Worm (Caenorhabditis elegans): Measurements from ENCODE around the gene D2096.9.
"Not testable (repeated sequence)": the region's sequence is repeated elsewhere in the genome, so short reads cannot be mapped to it uniquely, and the experiment has no call there.

Gene D2096.9

DNA sequence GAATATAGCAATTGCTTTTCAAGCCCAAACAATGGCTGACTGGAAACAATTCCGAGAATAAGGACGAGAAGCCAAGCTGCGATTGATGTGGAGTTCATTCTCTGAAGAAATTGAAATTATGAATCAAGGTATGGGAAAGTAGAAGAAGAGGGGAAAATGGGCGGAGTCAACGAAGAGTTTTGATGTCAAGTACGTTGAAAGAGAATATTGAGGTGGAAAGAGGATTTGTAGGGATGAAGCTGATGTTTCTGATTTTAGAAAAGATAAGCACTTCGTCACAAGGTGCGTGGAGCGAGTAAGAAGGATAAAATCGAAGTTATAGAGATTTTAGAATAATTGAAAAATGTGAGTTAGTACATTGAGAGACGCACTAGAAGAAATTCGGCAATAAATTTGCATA lies at the start of gene D2096.9:
Gene D2096.9 (minus strand): TSS at position 101 of the 400 bp plus-strand sequence.
- no peak for TF ChIP-seq unc-62 (GFP tag; optimal IDR thresholded peaks at IDR 0.05)

DNA sequence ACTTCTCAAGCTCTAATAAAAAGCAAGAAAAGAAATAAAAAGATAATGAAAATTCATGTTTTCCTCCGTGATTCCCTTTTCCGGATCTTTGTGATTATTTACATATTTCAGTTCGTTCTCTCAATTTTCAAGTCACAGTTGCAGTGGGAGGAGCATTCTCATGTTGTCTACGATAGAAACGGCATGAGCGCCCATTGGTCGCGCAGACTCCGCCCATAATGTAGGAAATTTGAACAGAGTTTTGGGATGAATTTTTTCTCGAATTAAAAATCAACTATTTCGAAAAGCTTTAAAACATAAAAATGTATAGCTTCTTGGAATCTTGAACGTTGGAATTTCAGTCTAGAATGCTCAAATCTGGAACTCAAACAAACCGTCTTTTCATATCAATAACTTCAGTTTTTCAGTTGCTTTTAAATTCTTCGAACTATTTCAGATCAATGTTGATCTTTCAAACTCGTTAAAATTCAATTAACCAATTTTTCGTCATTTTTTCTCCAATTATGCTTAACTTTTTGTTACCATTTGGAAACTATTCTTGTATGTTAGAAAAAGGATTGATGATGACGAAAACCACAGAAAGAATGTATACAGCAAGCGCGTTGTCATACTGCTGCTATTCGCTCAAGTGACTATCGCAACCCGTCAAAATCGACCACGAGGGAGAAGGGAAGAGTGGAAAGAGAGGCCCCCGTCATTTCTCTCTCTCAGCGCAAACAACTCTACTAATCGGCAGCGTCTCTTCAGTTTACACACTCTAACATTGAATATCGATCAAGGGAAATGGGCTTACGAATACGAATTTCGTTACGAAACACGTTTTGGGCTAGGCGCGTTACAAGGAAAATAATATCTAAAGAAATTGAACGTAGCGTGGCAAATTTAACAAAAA lies 49.2 kb upstream of the D2096.9 start:
- no peak for TF ChIP-seq unc-62 (GFP tag; optimal IDR thresholded peaks at IDR 0.05)

DNA sequence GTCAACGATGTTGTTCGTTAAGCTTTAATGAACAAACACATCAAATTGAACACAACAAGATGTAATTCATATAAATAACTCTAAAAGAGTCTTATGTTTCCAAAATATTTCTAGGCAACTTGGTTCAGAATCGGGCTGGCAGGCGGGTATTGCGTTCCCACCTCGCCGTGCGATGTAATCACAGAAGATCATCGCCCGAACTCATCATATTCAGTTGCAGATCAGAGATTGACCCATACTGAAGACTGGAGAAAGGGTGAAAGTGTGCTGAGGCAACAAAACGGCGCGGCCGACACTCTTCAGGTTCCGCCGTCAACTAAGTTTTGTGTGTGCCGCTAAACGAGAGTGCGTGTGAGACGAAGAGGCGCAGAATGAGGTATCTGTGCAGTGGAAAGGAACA lies 45.9 kb upstream of the D2096.9 start:
- TF ChIP-seq unc-62 (GFP tag; optimal IDR thresholded peaks at IDR 0.05), result no peak

DNA sequence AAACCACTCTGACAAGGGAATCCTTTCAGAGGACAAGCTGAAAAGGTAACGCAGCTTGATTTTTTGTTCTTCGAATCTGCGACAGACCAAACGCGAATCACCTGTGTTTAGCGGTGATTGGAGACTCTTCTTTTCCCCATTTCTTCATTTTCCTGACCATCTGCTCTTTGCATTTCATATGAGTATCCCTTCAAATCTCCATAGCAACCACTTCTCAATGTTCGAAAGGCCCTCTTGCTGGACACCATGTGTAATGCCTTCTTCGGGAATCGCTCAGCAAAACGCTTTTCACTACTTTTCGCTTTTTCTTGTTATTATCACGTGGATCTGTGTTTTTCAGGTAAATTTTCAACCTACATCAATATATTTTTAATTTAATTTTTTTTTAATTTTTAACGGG lies 43.9 kb upstream of the D2096.9 start, which contains the start of the genes T26A8.3 and tmem-231:
Gene T26A8.3 (minus strand): TSS at position 101 of the 400 bp plus-strand sequence.
Gene tmem-231 (plus strand): TSS at position 249 of the 400 bp plus-strand sequence.
- TF ChIP-seq unc-62 (GFP tag; optimal IDR thresholded peaks at IDR 0.05), result no peak

DNA sequence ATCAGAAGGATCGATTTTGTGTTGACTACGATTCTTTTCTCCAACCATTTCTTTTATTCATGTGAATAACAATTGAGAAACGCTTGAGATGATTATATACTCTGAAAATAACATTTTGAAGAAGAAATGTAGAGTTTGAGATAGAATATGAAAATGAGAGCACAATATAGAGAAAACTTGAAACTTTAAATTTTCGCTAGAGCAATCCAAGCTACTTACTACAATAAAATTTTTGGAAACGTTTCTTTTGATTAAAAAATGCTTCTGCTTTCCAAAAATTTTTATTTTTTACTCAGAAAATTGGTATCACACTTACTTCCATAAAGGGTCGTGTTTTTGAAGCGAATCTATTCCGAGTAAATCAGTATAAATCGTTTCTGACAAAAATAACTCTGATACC lies 38.4 kb upstream of the D2096.9 start, which contains the start of gene M116.5:
Gene M116.5 (minus strand): TSS at position 101 of the 400 bp plus-strand sequence.
- TF ChIP-seq unc-62 (GFP tag; optimal IDR thresholded peaks at IDR 0.05), result no peak

DNA sequence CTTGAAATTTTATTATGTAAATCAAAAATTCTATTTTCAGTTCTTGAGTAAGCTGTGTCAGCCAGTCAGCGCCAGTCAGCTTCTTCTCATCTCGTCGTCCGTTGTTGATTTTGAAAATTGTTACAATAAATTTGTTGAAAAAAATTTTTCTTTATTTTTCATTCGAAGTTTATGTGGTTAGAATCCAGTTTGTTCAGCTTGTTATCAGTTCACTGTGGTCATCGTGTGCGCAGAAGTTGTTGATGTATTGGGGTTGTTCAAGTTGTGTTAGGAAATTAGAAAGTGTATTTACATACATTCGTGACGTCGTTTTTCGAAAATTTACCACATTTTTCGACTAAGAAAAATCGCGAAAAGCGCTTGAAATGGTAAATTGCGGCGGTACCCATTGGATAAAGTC lies 15.2 kb upstream of the D2096.9 start:
- TF ChIP-seq unc-62 (GFP tag; optimal IDR thresholded peaks at IDR 0.05), result no peak

DNA sequence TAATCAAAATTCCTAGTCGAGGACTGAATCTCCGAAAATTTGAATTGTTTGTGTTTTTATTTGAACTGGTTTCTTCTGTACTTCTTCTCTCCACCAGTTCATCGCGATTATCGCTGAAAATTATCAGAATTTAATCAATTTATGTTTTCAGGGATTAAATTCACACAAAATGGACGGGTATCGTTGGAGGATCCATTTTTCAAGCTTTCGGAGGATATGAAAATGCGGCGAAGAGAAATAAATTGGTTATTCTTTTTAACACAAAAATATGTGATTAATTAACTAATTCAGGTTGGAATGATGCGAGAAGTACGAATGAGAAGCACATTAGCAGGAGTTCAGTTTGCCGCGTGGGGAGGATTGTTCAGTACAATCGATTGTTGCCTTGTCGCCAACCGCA lies 13.8 kb upstream of the D2096.9 start, which contains the start of gene timm-17B.2:
Gene timm-17B.2 (plus strand): TSS at position 301 of the 400 bp plus-strand sequence.
- TF ChIP-seq unc-62 (GFP tag; optimal IDR thresholded peaks at IDR 0.05), result no peak

DNA sequence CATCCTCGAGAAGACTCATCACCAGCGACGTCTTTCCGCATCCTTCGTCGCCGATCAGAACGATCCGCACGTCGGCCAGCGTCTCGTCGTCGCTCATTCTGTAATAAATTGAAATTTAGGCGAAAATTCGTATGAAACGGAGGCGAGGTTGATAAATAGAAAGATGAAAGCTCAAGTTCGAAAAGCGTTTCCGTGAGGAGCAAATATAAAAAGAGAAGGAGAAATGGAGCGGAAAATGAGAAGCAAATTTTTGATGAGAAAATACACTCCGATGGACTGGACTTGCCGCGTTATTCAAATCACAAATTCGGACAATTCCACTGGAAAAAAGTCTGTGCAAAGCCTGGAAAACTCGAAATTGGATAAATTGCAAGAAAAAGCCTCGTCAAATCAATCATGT lies 11.5 kb upstream of the D2096.9 start, which contains the start of gene D2096.11:
Gene D2096.11 (minus strand): TSS at position 101 of the 400 bp plus-strand sequence.
- no peak for TF ChIP-seq unc-62 (GFP tag; optimal IDR thresholded peaks at IDR 0.05)

DNA sequence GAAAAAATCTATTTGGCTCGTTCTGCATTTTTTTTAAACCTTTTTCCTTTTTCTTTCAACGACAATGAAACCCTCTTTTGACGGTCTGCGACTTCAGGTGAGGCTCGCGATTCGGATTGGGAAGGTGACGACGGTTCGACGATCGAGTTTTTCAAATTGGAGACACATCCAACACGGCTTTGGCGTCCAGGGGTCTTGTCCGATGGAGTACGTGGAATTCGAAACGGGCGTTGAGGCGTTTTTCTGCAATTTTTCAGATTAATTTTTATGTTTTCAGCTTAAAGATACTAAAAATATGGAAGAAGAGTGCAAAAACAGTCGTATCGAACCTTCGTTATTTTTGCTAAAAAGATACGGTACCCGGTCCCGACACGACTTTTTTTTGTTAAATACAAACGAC lies 6.5 kb upstream of the D2096.9 start, which contains the start of gene D2096.10:
Gene D2096.10 (minus strand): TSS at position 101 of the 400 bp plus-strand sequence.
- TF ChIP-seq unc-62 (GFP tag; optimal IDR thresholded peaks at IDR 0.05), result not testable (repeated sequence)

DNA sequence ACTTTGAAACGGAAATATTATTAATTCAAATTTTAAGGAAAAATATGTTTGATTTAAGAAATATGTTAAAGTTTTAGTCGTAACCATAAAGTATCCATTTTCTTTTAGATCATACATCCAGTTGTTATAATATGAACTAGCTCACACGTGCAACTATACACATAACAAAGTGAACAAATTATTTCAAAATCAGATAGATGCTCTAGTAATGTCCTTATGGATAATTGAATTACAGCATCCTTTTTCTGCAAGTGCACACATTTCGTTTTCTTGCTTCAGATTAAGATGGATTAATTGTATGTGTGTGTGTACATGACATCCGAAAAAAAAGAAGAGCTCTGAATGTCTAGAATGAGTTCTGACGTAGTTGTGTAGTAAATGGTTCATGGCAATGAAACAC lies 3.1 kb upstream of the D2096.9 start:
- no peak for TF ChIP-seq unc-62 (GFP tag; optimal IDR thresholded peaks at IDR 0.05)

DNA sequence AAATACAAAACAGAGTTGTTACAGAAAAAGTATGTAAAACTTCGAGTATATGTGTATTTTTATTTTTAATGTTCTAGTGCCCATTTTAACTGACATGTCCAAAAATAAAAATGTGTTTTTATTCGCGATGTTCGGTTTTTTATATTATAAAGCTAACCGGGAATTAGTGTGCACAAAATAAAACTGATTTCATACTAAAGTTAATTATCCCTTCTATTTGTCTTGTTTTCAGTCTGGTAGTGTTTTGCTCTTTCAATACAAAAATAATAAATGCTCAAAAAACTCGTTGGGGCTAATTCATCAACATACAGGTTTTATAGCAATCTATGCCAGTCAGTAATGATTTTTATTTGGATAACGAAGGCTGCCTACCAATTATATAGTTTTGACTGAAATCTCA lies 2.1 kb upstream of the D2096.9 start:
- TF ChIP-seq unc-62 (GFP tag; optimal IDR thresholded peaks at IDR 0.05), result no peak

DNA sequence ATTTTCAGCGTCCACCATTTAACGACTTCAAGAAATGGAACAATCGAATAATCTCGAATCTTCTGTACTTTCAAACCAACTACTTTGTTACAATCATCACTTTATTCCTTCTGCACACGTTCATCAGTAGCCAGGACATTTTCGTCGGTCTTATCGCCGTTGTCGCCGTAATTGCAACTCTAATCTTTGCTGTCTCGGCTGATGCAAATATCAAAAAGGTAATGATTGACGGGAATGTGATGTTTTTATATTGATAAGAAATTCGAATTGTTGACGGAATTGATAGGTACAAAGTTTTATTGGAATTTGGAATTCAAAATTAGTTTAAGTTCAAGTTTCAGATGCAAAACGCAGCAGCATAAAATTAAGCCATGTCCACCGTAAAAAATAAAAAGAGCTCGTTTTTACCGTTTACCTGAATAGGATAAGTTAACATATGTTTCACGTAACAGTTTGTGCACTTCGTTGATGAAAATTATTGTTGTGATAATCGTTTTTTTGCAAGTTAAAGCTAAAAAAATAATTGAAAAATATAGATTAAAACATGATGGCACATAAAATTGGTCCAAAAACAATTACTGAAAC lies 2.2 kb downstream of the D2096.9 start:
- no peak for TF ChIP-seq unc-62 (GFP tag; optimal IDR thresholded peaks at IDR 0.05)

DNA sequence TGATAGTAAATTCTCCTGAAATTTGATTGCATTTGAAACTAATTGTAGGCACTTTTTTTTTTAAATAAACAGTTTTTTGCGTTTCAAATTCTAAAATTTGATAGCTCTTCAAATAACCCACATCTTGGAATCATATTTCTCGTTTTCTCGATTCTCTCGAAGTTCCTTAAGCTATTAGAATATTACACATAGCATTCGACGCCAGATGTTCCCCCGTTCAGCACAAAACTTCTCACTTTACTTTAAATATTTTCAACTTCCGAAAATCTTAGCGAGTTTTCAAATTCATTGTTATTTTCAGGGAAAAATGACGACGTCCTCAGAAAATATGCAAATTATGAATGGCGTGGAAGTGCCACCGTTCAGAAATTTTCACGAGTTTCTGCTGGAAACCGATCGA lies 2.9 kb downstream of the D2096.9 start, which contains the start of gene praf-3:
Gene praf-3 (plus strand): TSS at position 301 of the 400 bp plus-strand sequence.
- TF ChIP-seq unc-62 (GFP tag; optimal IDR thresholded peaks at IDR 0.05), result no peak

DNA sequence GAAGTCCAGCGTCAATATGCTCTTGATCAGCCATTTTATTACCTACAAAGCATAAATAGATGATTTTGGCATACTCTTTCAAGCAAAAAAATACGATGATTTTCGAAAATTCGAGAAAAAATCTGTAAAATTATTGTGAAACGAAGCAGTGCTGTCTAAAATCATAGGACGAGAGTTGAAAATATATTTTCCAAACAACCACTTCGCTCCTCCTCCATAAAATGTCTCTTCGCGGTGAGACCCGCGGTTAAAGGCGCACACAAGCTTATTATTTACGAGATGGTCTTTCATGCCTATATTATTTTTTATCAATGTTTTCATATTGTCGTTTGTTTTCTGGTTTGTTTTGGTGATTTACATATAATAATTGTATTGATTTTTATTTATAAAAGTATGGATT lies 3.3 kb downstream of the D2096.9 start, which contains the start of gene nap-1:
Gene nap-1 (minus strand): TSS at position 42 of the 400 bp plus-strand sequence.
- TF ChIP-seq unc-62 (GFP tag; optimal IDR thresholded peaks at IDR 0.05), result no peak

DNA sequence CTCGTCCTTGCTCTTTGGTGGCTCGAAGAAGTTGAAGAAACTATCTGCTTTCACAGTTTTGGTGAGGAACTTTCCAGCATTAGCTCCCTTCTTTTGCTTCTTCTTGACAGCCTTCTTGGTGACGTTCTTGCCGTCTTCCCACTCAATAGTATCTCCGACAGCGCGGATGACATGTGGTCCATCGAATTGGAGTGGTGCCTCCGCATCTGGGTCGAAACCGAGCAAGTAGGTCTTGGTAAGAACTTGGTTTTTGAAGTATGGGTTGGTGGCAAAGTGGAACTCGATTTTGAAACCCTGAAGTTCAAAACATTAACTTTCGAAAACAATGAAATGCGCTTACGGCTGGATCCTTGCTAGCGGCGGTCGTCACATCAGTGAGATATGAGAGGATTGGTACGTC lies 4.3 kb downstream of the D2096.9 start:
- no peak for TF ChIP-seq unc-62 (GFP tag; optimal IDR thresholded peaks at IDR 0.05)

DNA sequence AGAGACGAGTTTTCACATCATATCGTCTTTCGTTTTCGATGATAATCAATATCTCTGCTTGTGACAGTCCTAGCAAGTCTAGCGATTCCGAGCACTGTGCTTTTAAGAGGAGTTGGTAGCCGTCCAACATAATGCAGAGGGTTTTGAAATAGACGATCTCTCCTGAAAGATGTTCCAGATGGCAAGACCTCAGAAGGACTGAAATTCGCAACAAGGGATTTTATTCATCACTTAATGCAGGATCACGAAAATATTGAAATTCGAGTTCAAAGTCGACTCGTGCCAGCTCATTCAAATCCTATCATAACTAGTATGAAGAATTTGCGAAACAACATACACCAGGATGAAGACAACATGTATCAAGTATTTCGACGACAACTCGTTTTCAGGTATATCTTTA lies 5.1 kb downstream of the D2096.9 start, which contains the start of gene D2096.7:
Gene D2096.7 (minus strand): TSS at position 130 of the 400 bp plus-strand sequence.
- no peak for TF ChIP-seq unc-62 (GFP tag; optimal IDR thresholded peaks at IDR 0.05)
